ENCODE assay signal across 4 fruit fly cellular contexts in genomic region chr3R:16986181-16987074, dm6.
TF ChIP-seq lines count a peak whose summit lies in the region.

No protein-coding gene starts in this region.

TF ChIP-seq in whole organism, adult, 20 proteins besides CTCF, POLR2A, EP300 and RAD21 (continued from another document):
- TF ChIP-seq bab1 (GFP tag; optimal IDR thresholded peaks at IDR 0.05; lab: Kevin White, UChicago): peak; percentile 88
- TF ChIP-seq CG7045 (GFP tag; optimal IDR thresholded peaks at IDR 0.05; lab: Kevin White, UChicago): peak; percentile 98

TF ChIP-seq in whole organism, embryonic, 481 proteins besides CTCF, POLR2A, EP300 and RAD21 (continued from another document and continues in another):
- peak; percentile 68 for TF ChIP-seq salm (tag; optimal IDR thresholded peaks at IDR 0.05; lab: Kevin White, UChicago)
- peak; percentile 77 for TF ChIP-seq dati (GFP tag; IDR thresholded peaks at IDR 0.05; lab: Robert Waterston, UW)
- TF ChIP-seq pros (GFP tag; optimal IDR thresholded peaks at IDR 0.05; lab: Kevin White, UChicago): no peak
- TF ChIP-seq C15 (GFP tag; IDR thresholded peaks at IDR 0.05; lab: Robert Waterston, UW): peak; percentile 90
- peak; percentile 97 for TF ChIP-seq Hmr (GFP tag; optimal IDR thresholded peaks at IDR 0.05; lab: Kevin White, UChicago)
- TF ChIP-seq CG13296 (GFP tag; optimal IDR thresholded peaks at IDR 0.05; lab: Kevin White, UChicago): peak; percentile 95
- TF ChIP-seq pum (GFP tag; optimal IDR thresholded peaks at IDR 0.05; lab: Kevin White, UChicago): peak; percentile 93
- TF ChIP-seq CG17612 (GFP tag; IDR thresholded peaks at IDR 0.05; lab: Robert Waterston, UW): peak; percentile 96
- peak; percentile 93 for TF ChIP-seq sisA (GFP tag; IDR thresholded peaks at IDR 0.05; lab: Robert Waterston, UW)
- peak; percentile 83 for TF ChIP-seq ssp (GFP tag; IDR thresholded peaks at IDR 0.05; lab: Robert Waterston, UW)
- TF ChIP-seq lbe (GFP tag; optimal IDR thresholded peaks at IDR 0.05; lab: Kevin White, UChicago): peak; percentile 76
- peak; percentile 97 for TF ChIP-seq CG16779 (GFP tag; IDR thresholded peaks at IDR 0.05; lab: Robert Waterston, UW)
- peak; percentile 98 for TF ChIP-seq zfh2 (GFP tag; optimal IDR thresholded peaks at IDR 0.05; lab: Kevin White, UChicago)
- TF ChIP-seq ERR (GFP tag; optimal IDR thresholded peaks at IDR 0.05; lab: Kevin White, UChicago): peak; percentile 96
- TF ChIP-seq CG18262 (tag; optimal IDR thresholded peaks at IDR 0.05; lab: Kevin White, UChicago): peak; percentile 60
- no peak for TF ChIP-seq cad (GFP tag; optimal IDR thresholded peaks at IDR 0.05; lab: Kevin White, UChicago)
- TF ChIP-seq hth (optimal IDR thresholded peaks at IDR 0.05; lab: Kevin White, UChicago): no peak
- TF ChIP-seq CG1602 (GFP tag; optimal IDR thresholded peaks at IDR 0.05; lab: Kevin White, UChicago): peak; percentile 83
- peak; percentile 81 for TF ChIP-seq Mes4 (GFP tag; optimal IDR thresholded peaks at IDR 0.05; lab: Kevin White, UChicago)
- peak; percentile 90 for TF ChIP-seq Adf1 (GFP tag; IDR thresholded peaks at IDR 0.05; lab: Robert Waterston, UW)
- TF ChIP-seq Oli (tag; optimal IDR thresholded peaks at IDR 0.05; lab: Kevin White, UChicago): peak; percentile 91
- peak; percentile 93 for TF ChIP-seq NK7.1 (GFP tag; optimal IDR thresholded peaks at IDR 0.05; lab: Kevin White, UChicago)
- peak; percentile 95 for TF ChIP-seq gsb (GFP tag; IDR thresholded peaks at IDR 0.05; lab: Robert Waterston, UW)
- TF ChIP-seq bigmax (GFP tag; optimal IDR thresholded peaks at IDR 0.05; lab: Kevin White, UChicago): peak; percentile 46
- TF ChIP-seq CG18619 (GFP tag; optimal IDR thresholded peaks at IDR 0.05; lab: Kevin White, UChicago): peak; percentile 94
- TF ChIP-seq Lhr (GFP tag; optimal IDR thresholded peaks at IDR 0.05; lab: Kevin White, UChicago): peak; percentile 28
- peak; percentile 89 for TF ChIP-seq Myb (GFP tag; optimal IDR thresholded peaks at IDR 0.05; lab: Kevin White, UChicago)
- TF ChIP-seq CG7372 (GFP tag; IDR thresholded peaks at IDR 0.05; lab: Robert Waterston, UW): peak; percentile 96
- TF ChIP-seq sima (GFP tag; optimal IDR thresholded peaks at IDR 0.05; lab: Kevin White, UChicago): peak; percentile 76
- peak; percentile 34 for TF ChIP-seq CG8359 (GFP tag; optimal IDR thresholded peaks at IDR 0.05; lab: Kevin White, UChicago; ENCODE audit: borderline replicate concordance)
- TF ChIP-seq CG17912 (GFP tag; optimal IDR thresholded peaks at IDR 0.05; lab: Kevin White, UChicago): peak; percentile 85
- TF ChIP-seq CG31388 (GFP tag; optimal IDR thresholded peaks at IDR 0.05; lab: Kevin White, UChicago): peak; percentile 30
- peak; percentile 84 for TF ChIP-seq gce (GFP tag; IDR thresholded peaks at IDR 0.05; lab: Robert Waterston, UW)
- TF ChIP-seq Doc2 (GFP tag; IDR thresholded peaks at IDR 0.05; lab: Robert Waterston, UW): peak; percentile 92
- peak; percentile 25 for TF ChIP-seq Asciz (GFP tag; optimal IDR thresholded peaks at IDR 0.05; lab: Kevin White, UChicago)
- peak; percentile 86 for TF ChIP-seq CG13123 (GFP tag; optimal IDR thresholded peaks at IDR 0.05; lab: Kevin White, UChicago)
- peak; percentile 93 for TF ChIP-seq ranshi (GFP tag; IDR thresholded peaks at IDR 0.05; lab: Robert Waterston, UW)
- peak; percentile 86 for TF ChIP-seq btn (GFP tag; optimal IDR thresholded peaks at IDR 0.05; lab: Kevin White, UChicago)
- peak; percentile 98 for TF ChIP-seq CG18599 (GFP tag; optimal IDR thresholded peaks at IDR 0.05; lab: Kevin White, UChicago)
- TF ChIP-seq Optix (GFP tag; IDR thresholded peaks at IDR 0.05; lab: Robert Waterston, UW): peak; percentile 96; the same call in 2 of the 3 replicates
- peak; percentile 90 for TF ChIP-seq ttk (GFP tag; IDR thresholded peaks at IDR 0.05; lab: Robert Waterston, UW)
- peak; percentile 79 for TF ChIP-seq CG9437 (GFP tag; optimal IDR thresholded peaks at IDR 0.05; lab: Kevin White, UChicago)
- peak; percentile 15 for TF ChIP-seq Dp (GFP tag; optimal IDR thresholded peaks at IDR 0.05; lab: Kevin White, UChicago)

TF ChIP-seq in whole organism, prepupa, 60 proteins besides CTCF, POLR2A, EP300 and RAD21 (continued from another document):
- TF ChIP-seq CG3919 (GFP tag; optimal IDR thresholded peaks at IDR 0.05; lab: Kevin White, UChicago) (peak; percentile 89), fkh (GFP tag; optimal IDR thresholded peaks at IDR 0.05; lab: Kevin White, UChicago) (peak; percentile 91), CG9139 (GFP tag; optimal IDR thresholded peaks at IDR 0.05; lab: Kevin White, UChicago) (peak; percentile 60), CG34406 (GFP tag; optimal IDR thresholded peaks at IDR 0.05; lab: Kevin White, UChicago) (peak; percentile 83), Smox (GFP tag; optimal IDR thresholded peaks at IDR 0.05; lab: Kevin White, UChicago) (peak; percentile 87), achi (GFP tag; optimal IDR thresholded peaks at IDR 0.05; lab: Kevin White, UChicago) (peak; percentile 88), vri (GFP tag; optimal IDR thresholded peaks at IDR 0.05; lab: Kevin White, UChicago) (peak; percentile 87), Sox15 (GFP tag; optimal IDR thresholded peaks at IDR 0.05; lab: Kevin White, UChicago) (peak; percentile 88), OdsH (GFP tag; optimal IDR thresholded peaks at IDR 0.05; lab: Kevin White, UChicago) (peak; percentile 90), Sox102F (GFP tag; optimal IDR thresholded peaks at IDR 0.05; lab: Kevin White, UChicago) (peak; percentile 88), CG6792 (GFP tag; optimal IDR thresholded peaks at IDR 0.05; lab: Kevin White, UChicago) (peak; percentile 89), fd59A (GFP tag; optimal IDR thresholded peaks at IDR 0.05; lab: Kevin White, UChicago) (peak; percentile 85), CG6854 (GFP tag; optimal IDR thresholded peaks at IDR 0.05; lab: Kevin White, UChicago) (peak; percentile 51), Eip93F (GFP tag; optimal IDR thresholded peaks at IDR 0.05; lab: Kevin White, UChicago) (peak; percentile 68), acj6 (GFP tag; optimal IDR thresholded peaks at IDR 0.05; lab: Kevin White, UChicago) (peak; percentile 90), CG11762 (GFP tag; optimal IDR thresholded peaks at IDR 0.05; lab: Kevin White, UChicago; ENCODE audit: insufficient read depth) (peak; percentile 42), CG31627 (GFP tag; optimal IDR thresholded peaks at IDR 0.05; lab: Kevin White, UChicago) (peak; percentile 93), fd85E (GFP tag; optimal IDR thresholded peaks at IDR 0.05; lab: Kevin White, UChicago) (peak; percentile 20), pdm3 (GFP tag; optimal IDR thresholded peaks at IDR 0.05; lab: Kevin White, UChicago) (peak; percentile 91), CG8119 (GFP tag; IDR thresholded peaks at IDR 0.05; lab: Robert Waterston, UW) (peak; percentile 95), Gug (GFP tag; IDR thresholded peaks at IDR 0.05; lab: Robert Waterston, UW) (peak; percentile 95), dac (GFP tag; optimal IDR thresholded peaks at IDR 0.05; lab: Kevin White, UChicago) (peak; percentile 86), Ets21C (GFP tag; optimal IDR thresholded peaks at IDR 0.05; lab: Kevin White, UChicago) (peak; percentile 88), esn (GFP tag; optimal IDR thresholded peaks at IDR 0.05; lab: Kevin White, UChicago) (peak; percentile 92), Met (GFP tag; optimal IDR thresholded peaks at IDR 0.05; lab: Kevin White, UChicago) (peak; percentile 92), spab (GFP tag; optimal IDR thresholded peaks at IDR 0.05; lab: Kevin White, UChicago) (peak; percentile 82), Hr4 (GFP tag; optimal IDR thresholded peaks at IDR 0.05; lab: Kevin White, UChicago) (peak; percentile 95), eg (GFP tag; IDR thresholded peaks at IDR 0.05; lab: Robert Waterston, UW) (peak; percentile 98), topi (GFP tag; optimal IDR thresholded peaks at IDR 0.05; lab: Kevin White, UChicago) (peak; percentile 88), CG6276 (GFP tag; optimal IDR thresholded peaks at IDR 0.05; lab: Kevin White, UChicago) (peak; percentile 75), Hr38 (GFP tag; optimal IDR thresholded peaks at IDR 0.05; lab: Kevin White, UChicago) (peak; percentile 82), CG4318 (GFP tag; optimal IDR thresholded peaks at IDR 0.05; lab: Kevin White, UChicago) (peak; percentile 86), Ets96B (tag; optimal IDR thresholded peaks at IDR 0.05; lab: Kevin White, UChicago) (peak; percentile 82), dsx (GFP tag; optimal IDR thresholded peaks at IDR 0.05; lab: Kevin White, UChicago; ENCODE audit: poor library complexity, severe bottlenecking) (peak; percentile 82), CG8632 (GFP tag; optimal IDR thresholded peaks at IDR 0.05; lab: Kevin White, UChicago) (peak; percentile 84), Sox14 (GFP tag; optimal IDR thresholded peaks at IDR 0.05; lab: Kevin White, UChicago) (peak; percentile 93), CG3032 (tag; optimal IDR thresholded peaks at IDR 0.05; lab: Kevin White, UChicago) (peak; percentile 83), cyc (GFP tag; optimal IDR thresholded peaks at IDR 0.05; lab: Kevin White, UChicago) (peak; percentile 91), Hr39 (GFP tag; optimal IDR thresholded peaks at IDR 0.05; lab: Kevin White, UChicago) (peak; percentile 93), svp (GFP tag; lab: Kevin White, UChicago) (peak; percentile 97), ss (GFP tag; optimal IDR thresholded peaks at IDR 0.05; lab: Kevin White, UChicago) (peak; percentile 72 to 85)

TF ChIP-seq in whole organism, wandering third instar larva, 38 proteins besides CTCF, POLR2A, EP300 and RAD21 (continued from another document):
- TF ChIP-seq Hr83 (GFP tag; optimal IDR thresholded peaks at IDR 0.05; lab: Kevin White, UChicago; ENCODE audit: poor library complexity, severe bottlenecking) (peak; percentile 49), foxo (GFP tag; optimal IDR thresholded peaks at IDR 0.05; lab: Kevin White, UChicago) (peak; percentile 90 to 96), HLH106 (tag; optimal IDR thresholded peaks at IDR 0.05; lab: Kevin White, UChicago) (peak; percentile 91), Mio (GFP tag; optimal IDR thresholded peaks at IDR 0.05; lab: Kevin White, UChicago) (peak; percentile 83), Abd-B (GFP tag; optimal IDR thresholded peaks at IDR 0.05; lab: Kevin White, UChicago) (no peak), dsf (GFP tag; optimal IDR thresholded peaks at IDR 0.05; lab: Kevin White, UChicago; ENCODE audit: borderline replicate concordance) (no peak), Dfd (GFP tag; optimal IDR thresholded peaks at IDR 0.05; lab: Kevin White, UChicago) (no peak), jim (GFP tag; optimal IDR thresholded peaks at IDR 0.05; lab: Kevin White, UChicago) (no peak), psq (GFP tag; optimal IDR thresholded peaks at IDR 0.05; lab: Kevin White, UChicago) (peak; percentile 83)
